Fruit fly (Drosophila melanogaster) whole organism, embryonic: ENCODE results near the gene Cdc7.

Experiments used
- Antp ChIP-seq: fragments of 200-800 bp; sonication (Bioruptor generic); optimal IDR thresholded peaks from 3 replicates; lab custom pipeline; 2016; ENCODE audit warnings: missing biosample characterization, missing genetic modification characterization
- Bdp1 ChIP-seq: fragments of 200-800 bp; sonication (Bioruptor generic); optimal IDR thresholded peaks from 3 replicates; lab custom pipeline; 2016; ENCODE audit warnings: missing biosample characterization, missing genetic modification characterization
- Bteb2 ChIP-seq: fragments of 200-800 bp; sonication (Bioruptor generic); optimal IDR thresholded peaks from 2 replicates; lab custom pipeline; 2016; ENCODE audit warnings: missing biosample characterization, missing genetic modification characterization
- C15 ChIP-seq: fragments of 200-800 bp; sonication (Bioruptor generic); IDR thresholded peaks from 3 replicates; pipeline ENCODE4 v1.3.6; 2022; ENCODE audit warnings: missing biosample characterization, missing genetic modification characterization
- CG10543 ChIP-seq: fragments of 200-800 bp; sonication (Bioruptor generic); optimal IDR thresholded peaks from 3 replicates; lab custom pipeline; 2017; ENCODE audit warnings: missing biosample characterization, mild to moderate bottlenecking, missing genetic modification characterization, moderate library complexity
- CG11093 ChIP-seq: fragments of 200-800 bp; sonication (Bioruptor generic); IDR thresholded peaks from 3 replicates; pipeline ENCODE4 v1.3.6; 2022; ENCODE audit warnings: missing biosample characterization, missing genetic modification characterization
- CG11456 ChIP-seq: fragments of 200-800 bp; sonication (Bioruptor generic); IDR thresholded peaks from 3 replicates; pipeline ENCODE4 v1.3.6; 2022; ENCODE audit warnings: missing biosample characterization, missing genetic modification characterization
- CG13287 ChIP-seq: fragments of 200-800 bp; sonication (Bioruptor generic); IDR thresholded peaks from 2 replicates; pipeline ENCODE4 v1.3.6; 2022; ENCODE audit warnings: missing biosample characterization, missing genetic modification characterization; ENCODE audit not compliant: partially characterized antibody
- CG13424 ChIP-seq: fragments of 200-800 bp; sonication (Bioruptor generic); optimal IDR thresholded peaks from 2 replicates; lab custom pipeline; 2019; ENCODE audit warnings: missing biosample characterization, mild to moderate bottlenecking, missing genetic modification characterization, moderate library complexity
- CG13775 ChIP-seq: fragments of 200-800 bp; sonication (Bioruptor generic); optimal IDR thresholded peaks from 3 replicates; lab custom pipeline; 2017; ENCODE audit warnings: missing biosample characterization, mild to moderate bottlenecking, missing genetic modification characterization
- CG16813 ChIP-seq: fragments of 200-800 bp; sonication (Bioruptor generic); IDR thresholded peaks from 3 replicates; pipeline ENCODE4 v1.3.6; 2022; ENCODE audit warnings: missing biosample characterization, missing genetic modification characterization; ENCODE audit not compliant: partially characterized antibody
- CG2875 ChIP-seq: fragments of 200-800 bp; sonication (Bioruptor generic); optimal IDR thresholded peaks from 2 replicates; lab custom pipeline; 2017; ENCODE audit warnings: missing biosample characterization, mild to moderate bottlenecking, missing genetic modification characterization, missing genetic modification reagents
- CG4360 ChIP-seq: fragments of 200-800 bp; sonication (Bioruptor generic); IDR thresholded peaks from 2 replicates; pipeline ENCODE4 v1.3.6; 2022; ENCODE audit warnings: missing biosample characterization, missing genetic modification characterization
- CG4707 ChIP-seq: fragments of 200-800 bp; sonication (Bioruptor generic); optimal IDR thresholded peaks from 2 replicates; lab custom pipeline; 2018; ENCODE audit warnings: missing biosample characterization, mild to moderate bottlenecking, missing genetic modification characterization, moderate library complexity
- CG6254 ChIP-seq: fragments of 200-800 bp; sonication (Bioruptor generic); optimal IDR thresholded peaks from 3 replicates; lab custom pipeline; 2017; ENCODE audit warnings: mild to moderate bottlenecking, missing biosample characterization, missing genetic modification reagents, missing genetic modification characterization
- CG6689 ChIP-seq: fragments of 200-800 bp; sonication (Bioruptor generic); IDR thresholded peaks from 2 replicates; pipeline ENCODE4 v1.3.6; 2022; ENCODE audit warnings: missing biosample characterization, missing genetic modification characterization
- CG6854 ChIP-seq: fragments of 200-800 bp; sonication (Bioruptor generic); optimal IDR thresholded peaks from 3 replicates; lab custom pipeline; 2017; ENCODE audit warnings: missing biosample characterization, mild to moderate bottlenecking, missing genetic modification characterization
- CG7928 ChIP-seq: fragments of 200-800 bp; sonication (Bioruptor generic); optimal IDR thresholded peaks from 2 replicates; lab custom pipeline; 2017; ENCODE audit warnings: missing biosample characterization, mild to moderate bottlenecking, missing genetic modification characterization
- CG7963 ChIP-seq: fragments of 200-800 bp; sonication (Bioruptor generic); IDR thresholded peaks from 3 replicates; pipeline ENCODE4 v1.3.6; 2022; ENCODE audit warnings: missing biosample characterization, missing genetic modification characterization; ENCODE audit not compliant: partially characterized antibody
- CG9727 ChIP-seq: fragments of 200-800 bp; sonication (Bioruptor generic); optimal IDR thresholded peaks from 3 replicates; lab custom pipeline; 2017; ENCODE audit warnings: missing biosample characterization, mild to moderate bottlenecking, missing genetic modification characterization
- D19A ChIP-seq: fragments of 200-800 bp; optimal IDR thresholded peaks from 3 replicates; lab custom pipeline; 2019; ENCODE audit warnings: missing biosample characterization, mild to moderate bottlenecking, missing genetic modification characterization, moderate library complexity
- Dll ChIP-seq: fragments of 200-800 bp; sonication (Bioruptor generic); IDR thresholded peaks from 4 replicates; pipeline ENCODE4 v1.3.6; 2022; ENCODE audit warnings: missing biosample characterization, missing genetic modification characterization; ENCODE audit not compliant: partially characterized antibody
- Dp ChIP-seq: fragments of 200-800 bp; sonication (Bioruptor generic); optimal IDR thresholded peaks from 2 replicates; lab custom pipeline; 2018; ENCODE audit warnings: missing biosample characterization, mild to moderate bottlenecking, missing genetic modification characterization, moderate library complexity
- E2f2 ChIP-seq: fragments of 200-800 bp; sonication (Bioruptor generic); IDR thresholded peaks from 2 replicates; pipeline ENCODE4 v1.3.6; 2022; ENCODE audit warnings: missing biosample characterization, missing genetic modification characterization
- Fer3 ChIP-seq: fragments of 200-800 bp; sonication (Bioruptor generic); optimal IDR thresholded peaks from 2 replicates; lab custom pipeline; 2018; ENCODE audit warnings: missing biosample characterization, mild to moderate bottlenecking, missing genetic modification characterization, moderate library complexity
- HLHmδ ChIP-seq: fragments of 200-800 bp; sonication (Bioruptor generic); optimal IDR thresholded peaks from 2 replicates; lab custom pipeline; 2018; ENCODE audit warnings: missing biosample characterization, mild to moderate bottlenecking, missing genetic modification characterization, moderate library complexity
- HmgZ ChIP-seq: fragments of 200-800 bp; sonication (Bioruptor generic); optimal IDR thresholded peaks from 2 replicates; lab custom pipeline; 2018; ENCODE audit warnings: missing biosample characterization, mild to moderate bottlenecking, missing genetic modification characterization
- MESR4 ChIP-seq: fragments of 200-800 bp; sonication (Bioruptor generic); optimal IDR thresholded peaks from 2 replicates; lab custom pipeline; 2018; ENCODE audit warnings: missing biosample characterization, mild to moderate bottlenecking, missing genetic modification characterization, moderate library complexity
- Nf-YA ChIP-seq: fragments of 200-800 bp; sonication (Bioruptor generic); IDR thresholded peaks from 2 replicates; pipeline ENCODE4 v1.3.6; 2022; ENCODE audit warnings: missing biosample characterization, missing genetic modification characterization
- Rfx ChIP-seq: fragments of 200-800 bp; sonication (Bioruptor generic); IDR thresholded peaks from 2 replicates; pipeline ENCODE4 v1.3.6; 2022; ENCODE audit warnings: missing biosample characterization, missing genetic modification characterization
- Scr ChIP-seq: fragments of 200-800 bp; sonication (Bioruptor generic); IDR thresholded peaks from 2 replicates; pipeline ENCODE4 v1.3.6; 2022; ENCODE audit warnings: missing biosample characterization, missing genetic modification characterization; ENCODE audit not compliant: partially characterized antibody
- aop ChIP-seq: fragments of 200-800 bp; sonication (Bioruptor generic); IDR thresholded peaks from 2 replicates; pipeline ENCODE4 v1.3.6; 2022; ENCODE audit warnings: missing biosample characterization, missing genetic modification characterization
- bigmax ChIP-seq: fragments of 200-800 bp; sonication (Bioruptor generic); optimal IDR thresholded peaks from 2 replicates; lab custom pipeline; 2018; ENCODE audit warnings: missing biosample characterization, mild to moderate bottlenecking, missing genetic modification characterization
- bowl ChIP-seq: fragments of 200-800 bp; sonication (Bioruptor generic); IDR thresholded peaks from 2 replicates; pipeline ENCODE4 v1.3.6; 2022; ENCODE audit warnings: missing biosample characterization, missing genetic modification characterization
- bsh ChIP-seq, 2 experiments: fragments of 200-800 bp; sonication (Bioruptor generic); optimal IDR thresholded peaks; 2 replicates each; lab custom pipeline; 2017 to 2018; ENCODE audit warnings: mild to moderate bottlenecking in 2 of 2, missing biosample characterization in 2 of 2, missing genetic modification characterization in 2 of 2, moderate library complexity in 1 of 2
- btn ChIP-seq: fragments of 200-800 bp; sonication (Bioruptor generic); optimal IDR thresholded peaks from 2 replicates; lab custom pipeline; 2016; ENCODE audit warnings: missing biosample characterization, missing genetic modification characterization
- cg ChIP-seq: fragments of 200-800 bp; sonication (Bioruptor generic); optimal IDR thresholded peaks from 3 replicates; lab custom pipeline; 2019; ENCODE audit warnings: missing biosample characterization, mild to moderate bottlenecking, missing genetic modification characterization, moderate library complexity
- en ChIP-seq: fragments of 200-800 bp; sonication (Bioruptor generic); optimal IDR thresholded peaks from 2 replicates; lab custom pipeline; 2016; ENCODE audit warnings: missing biosample characterization, missing genetic modification characterization
- grau ChIP-seq: fragments of 200-800 bp; optimal IDR thresholded peaks from 3 replicates; lab custom pipeline; 2019; ENCODE audit warnings: missing biosample characterization, mild to moderate bottlenecking, missing genetic modification characterization, moderate library complexity
- gsb-n ChIP-seq: fragments of 200-800 bp; sonication (Bioruptor generic); optimal IDR thresholded peaks from 3 replicates; lab custom pipeline; 2018; ENCODE audit warnings: missing biosample characterization, mild to moderate bottlenecking, missing genetic modification characterization
- jigr1 ChIP-seq: fragments of 200-800 bp; sonication (Bioruptor generic); IDR thresholded peaks from 3 replicates; pipeline ENCODE4 v1.3.6; 2022; ENCODE audit warnings: missing biosample characterization, missing genetic modification characterization
- jumu ChIP-seq: fragments of 200-800 bp; sonication (Bioruptor generic); optimal IDR thresholded peaks from 3 replicates; lab custom pipeline; 2016; ENCODE audit warnings: missing biosample characterization, missing genetic modification characterization
- lov ChIP-seq, 2 experiments: fragments of 200-800 bp in 1 of 2; fragments of >200 bp in 1 of 2; sonication (Bioruptor generic) in 1 of 2; IDR thresholded peaks in 1 of 2; optimal IDR thresholded peaks in 1 of 2; 2 replicates in 1 of 2; 3 replicates in 1 of 2; pipeline versions ENCODE4 v1.3.6 to Lab custom; 2017 to 2022; ENCODE audit warnings: missing biosample characterization in 1 of 2, missing genetic modification characterization in 1 of 2
- mirr ChIP-seq: fragments of 200-800 bp; sonication (Bioruptor generic); optimal IDR thresholded peaks from 3 replicates; lab custom pipeline; 2018; ENCODE audit warnings: missing biosample characterization, mild to moderate bottlenecking, missing genetic modification characterization
- pan ChIP-seq, 4 experiments: fragments of >200 bp in 3 of 4; fragments of 200-800 bp in 1 of 4; sonication (Bioruptor generic) in 1 of 4; optimal IDR thresholded peaks in 3 of 4; IDR thresholded peaks in 1 of 4; 2 replicates each; pipeline versions ENCODE4 v1.3.6 to Lab custom; 2017 to 2022; ENCODE audit warnings: missing biosample characterization in 2 of 4, missing genetic modification characterization in 2 of 4, mixed read lengths in 1 of 4
- slbo ChIP-seq: fragments of 200-800 bp; sonication (Bioruptor generic); IDR thresholded peaks from 2 replicates; pipeline ENCODE4 v1.3.6; 2022; ENCODE audit warnings: missing biosample characterization, missing genetic modification characterization
- stwl ChIP-seq: fragments of 200-800 bp; sonication (Bioruptor generic); optimal IDR thresholded peaks from 3 replicates; lab custom pipeline; 2018; ENCODE audit warnings: missing biosample characterization, mild to moderate bottlenecking, missing genetic modification characterization, moderate library complexity
- tin ChIP-seq: fragments of 200-800 bp; sonication (Bioruptor generic); optimal IDR thresholded peaks from 3 replicates; lab custom pipeline; 2016; ENCODE audit warnings: missing biosample characterization, missing genetic modification characterization
- twi ChIP-seq: fragments of 200-800 bp; optimal IDR thresholded peaks from 2 replicates; lab custom pipeline; 2019; ENCODE audit warnings: missing biosample characterization, mild to moderate bottlenecking, missing genetic modification characterization, moderate library complexity

The Cdc7 gene

DNA sequence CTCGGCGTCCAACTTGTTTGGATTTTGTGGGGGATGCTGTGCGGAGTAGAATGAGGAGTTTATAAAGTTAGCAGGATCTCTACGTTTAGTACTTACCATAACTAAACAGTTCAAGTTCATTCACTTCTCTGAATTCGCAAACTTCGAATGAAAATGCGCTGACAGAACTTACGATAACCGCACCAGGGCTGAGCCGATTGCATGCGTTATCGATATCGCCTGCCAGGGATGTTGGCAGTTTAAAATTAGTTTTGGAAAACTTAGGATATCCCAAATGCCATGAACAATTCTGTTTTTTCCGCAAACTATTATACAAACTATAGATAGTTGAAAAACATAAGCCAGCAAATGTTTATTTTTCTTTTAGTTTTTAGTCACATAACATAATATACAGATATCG, 32.9 kb downstream of the Cdc7 start, which contains the start of gene CG44303 (continued):
- TF ChIP-seq CG7963 (GFP tag; lab: Robert Waterston, UW) (peak; percentile 59; the same call in 2 of the 3 replicates), bowl (GFP tag; lab: Robert Waterston, UW) (no peak), Antp (GFP tag; lab: Kevin White, UChicago) (no peak), btn (GFP tag; lab: Kevin White, UChicago) (no peak), Scr (GFP tag; lab: Robert Waterston, UW) (peak; percentile 43; the same call in 1 of the 2 replicates), HmgZ (tag; lab: Kevin White, UChicago) (no peak), CG16813 (GFP tag; lab: Robert Waterston, UW) (peak; percentile 52; the same call in 2 of the 3 replicates), MESR4 (GFP tag; lab: Kevin White, UChicago) (no peak), CG10543 (GFP tag; lab: Kevin White, UChicago) (no peak), Bteb2 (GFP tag; lab: Kevin White, UChicago) (no peak), CG13287 (peak; percentile 44; the same call in 1 of the 2 replicates), aop (GFP tag; lab: Robert Waterston, UW) (no peak), bigmax (GFP tag; lab: Kevin White, UChicago) (no peak), Fer3 (tag; lab: Kevin White, UChicago) (no peak), CG4360 (no peak), grau (tag; lab: Kevin White, UChicago) (no peak), HLHmδ (GFP tag; lab: Kevin White, UChicago) (no peak), slbo (no peak), CG7928 (GFP tag; lab: Kevin White, UChicago) (peak; percentile 83), tin (GFP tag; lab: Kevin White, UChicago) (no peak), en (GFP tag; lab: Kevin White, UChicago) (no peak), lov (optimal IDR thresholded peaks at IDR 0.05; lab: Kevin White, UChicago) (no peak), lov (GFP tag; IDR thresholded peaks at IDR 0.05; lab: Robert Waterston, UW) (no peak), CG4707 (GFP tag; lab: Kevin White, UChicago) (no peak), D19A (no peak), mirr (GFP tag; lab: Kevin White, UChicago) (no peak), CG11456 (GFP tag; lab: Robert Waterston, UW) (no peak), C15 (GFP tag; lab: Robert Waterston, UW) (no peak), Dll (GFP tag; lab: Robert Waterston, UW) (0 out of 4 replicates have a peak, but pooled peaks have one; percentile 36), bsh (GFP tag; optimal IDR thresholded peaks at IDR 0.05; lab: Kevin White, UChicago) (no peak), CG6689 (GFP tag; lab: Robert Waterston, UW) (no peak), CG6254 (no peak), Bdp1 (GFP tag; lab: Kevin White, UChicago) (no peak), CG9727 (GFP tag; lab: Kevin White, UChicago) (no peak), CG2875 (no peak), pan (optimal IDR thresholded peaks at IDR 0.05; lab: Kevin White, UChicago) (no peak), pan (GFP tag; optimal IDR thresholded peaks at IDR 0.05 in 1 of 2, IDR thresholded peaks at IDR 0.05 in 1 of 2) (no peak), cg (no peak), CG6854 (GFP tag; lab: Kevin White, UChicago) (no peak), CG13775 (GFP tag; lab: Kevin White, UChicago) (no peak), CG11093 (no peak), gsb-n (tag; lab: Kevin White, UChicago) (no peak), Nf-YA (GFP tag; lab: Robert Waterston, UW) (no peak), Dp (GFP tag; lab: Kevin White, UChicago) (peak; percentile 71), Rfx (no peak), twi (tag; lab: Kevin White, UChicago) (no peak), E2f2 (GFP tag; lab: Robert Waterston, UW) (peak; percentile 79), jigr1 (GFP tag; lab: Robert Waterston, UW) (no peak), stwl (tag; lab: Kevin White, UChicago) (peak; percentile 31), jumu (GFP tag; lab: Kevin White, UChicago) (no peak), CG13424 (tag; lab: Kevin White, UChicago) (no peak)
